Worm (Caenorhabditis elegans) whole organism, L4/young adult: ENCODE measurements around the gene elc-2.

Experiments
- dao-5 ChIP-seq: sonication (generic microtip); optimal IDR thresholded peaks from 2 replicates; lab custom pipeline; 2016; ENCODE audit warnings: missing genotype, missing genetic modification characterization, moderate library complexity, missing compliant biosample characterization
- him-1 ChIP-seq: sonication (generic microtip); optimal IDR thresholded peaks from 2 replicates; lab custom pipeline; 2016; ENCODE audit warnings: missing genotype, missing genetic modification reagents, missing genetic modification characterization, missing compliant biosample characterization

DNA sequence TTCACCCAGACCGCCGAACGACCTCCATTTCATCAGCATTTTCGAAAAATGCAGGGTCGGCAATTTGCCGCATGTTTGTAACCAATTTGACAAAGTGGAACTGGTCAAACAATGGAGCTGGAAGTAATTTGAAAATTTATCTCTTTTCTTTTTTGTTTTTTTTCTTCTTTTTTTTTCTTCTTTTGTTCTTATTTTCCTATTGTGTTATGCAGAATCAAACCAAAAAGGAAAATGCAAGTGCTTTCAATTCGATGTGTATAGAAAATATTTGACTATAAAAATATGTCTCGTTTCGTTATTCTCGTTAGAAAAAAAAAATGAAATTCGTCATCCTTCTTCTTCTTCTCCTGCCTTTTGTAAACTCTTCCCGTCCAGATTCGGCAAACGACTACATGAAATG is 40.3 kb downstream of the elc-2 start, which contains the start of gene F07G6.10:
- no peak for TF ChIP-seq dao-5 (tag; lab: Kevin White, UChicago)
- TF ChIP-seq him-1 (tag; lab: Kevin White, UChicago) = no peak
